Worm (Caenorhabditis elegans): ENCODE measurements around the gene grl-28.

DNA sequence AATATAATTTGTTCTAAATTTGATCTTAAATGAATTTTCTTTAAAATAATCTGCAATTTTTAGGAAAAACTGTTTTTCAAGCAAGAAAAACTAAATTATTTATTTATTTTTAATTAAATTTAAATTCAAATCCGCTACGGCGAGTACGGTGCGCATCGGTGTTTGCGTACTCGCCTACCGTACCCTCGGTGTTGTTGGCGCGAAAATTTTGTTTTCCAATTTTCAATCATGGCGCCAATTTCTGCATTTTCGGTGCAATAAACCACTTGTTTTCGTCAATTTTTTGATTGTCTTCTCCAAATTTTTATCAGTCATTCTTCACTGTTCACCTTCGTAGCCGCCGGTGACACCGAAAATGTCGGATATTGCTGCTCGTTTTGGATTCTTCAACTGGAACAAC, 27.1 kb upstream of the grl-28 start, which contains the start of gene pygl-1:
- TF ChIP-seq snpc-4 (tag; optimal IDR thresholded peaks at IDR 0.05), result no peak
- no peak for TF ChIP-seq mep-1 (tag; optimal IDR thresholded peaks at IDR 0.05)

Measured in whole organism, mixed stage, embryonic.